Fruit fly (Drosophila melanogaster): ENCODE measurements around the gene Ubx.

The Ubx gene

dm6 chr3R:16664144-16664825 lies 69.9 kb downstream of the Ubx start:
- TF ChIP-seq CG8478 (optimal IDR thresholded peaks at IDR 0.05) (no peak), psq (optimal IDR thresholded peaks at IDR 0.05) (no peak), Dll (optimal IDR thresholded peaks at IDR 0.05) (no peak), pan (optimal IDR thresholded peaks at IDR 0.05) (no peak), EcR (GFP tag; optimal IDR thresholded peaks at IDR 0.05) (no peak), usp (GFP tag; optimal IDR thresholded peaks at IDR 0.05) (no peak)

- TF ChIP-seq pan (optimal IDR thresholded peaks at IDR 0.05) (no peak), Dll (optimal IDR thresholded peaks at IDR 0.05) (no peak), psq (optimal IDR thresholded peaks at IDR 0.05) (no peak)
These were observed 72.5 kb downstream of the Ubx start for dm6 chr3R:16661693-16662092.

DNA sequence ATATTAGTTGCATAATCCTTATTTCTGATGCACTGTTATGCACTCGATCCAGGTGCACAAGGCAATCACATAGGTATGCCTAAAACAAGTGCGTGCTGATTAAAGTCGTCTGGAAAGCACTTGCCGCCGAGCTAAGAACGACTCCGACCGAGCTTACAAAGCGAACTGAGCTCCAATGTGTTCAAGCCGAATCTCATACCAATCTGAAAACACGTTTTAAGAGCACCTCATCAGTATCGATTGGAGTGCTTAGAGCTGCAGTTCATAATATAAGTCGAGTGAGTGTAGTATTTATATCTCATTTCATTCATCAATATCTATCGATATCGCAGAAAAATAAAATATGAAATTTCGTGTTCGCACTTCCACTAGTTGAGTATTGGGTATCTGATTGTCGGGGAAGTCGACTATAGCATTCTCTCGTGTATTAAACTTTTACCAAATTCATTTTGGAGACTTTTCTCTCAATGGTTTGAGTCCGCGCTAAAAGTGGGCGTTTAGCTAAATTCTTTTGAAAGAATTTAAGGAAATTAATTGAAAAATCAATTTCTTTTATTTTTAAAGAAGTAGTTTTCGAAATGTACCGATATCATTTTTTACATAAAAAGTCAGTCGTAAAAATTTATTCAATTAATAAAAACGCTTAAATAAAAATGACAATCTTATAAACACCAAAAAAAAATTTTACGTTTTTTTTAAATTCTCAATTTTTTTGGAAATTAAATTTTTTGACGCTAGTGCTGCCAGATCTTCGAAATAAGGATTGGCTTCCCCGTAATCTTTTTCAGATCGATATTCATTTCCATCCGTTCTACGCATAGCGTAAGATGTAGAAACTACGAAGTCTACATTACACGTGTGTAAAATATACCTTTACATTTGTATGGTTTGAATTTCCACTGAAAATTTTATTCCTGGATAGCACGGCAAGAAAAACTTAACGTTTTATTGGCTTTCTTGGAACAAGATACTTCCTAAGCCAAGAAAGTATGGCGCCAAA lies 78.4 kb downstream of the Ubx start, which contains the start of gene modSP:
Gene modSP, minus strand, starts transcription at position 169 of the 1,000 bp plus-strand sequence.
- TF ChIP-seq CG8478 (optimal IDR thresholded peaks at IDR 0.05), result no peak
- TF ChIP-seq usp (GFP tag; optimal IDR thresholded peaks at IDR 0.05), result no peak

DNA sequence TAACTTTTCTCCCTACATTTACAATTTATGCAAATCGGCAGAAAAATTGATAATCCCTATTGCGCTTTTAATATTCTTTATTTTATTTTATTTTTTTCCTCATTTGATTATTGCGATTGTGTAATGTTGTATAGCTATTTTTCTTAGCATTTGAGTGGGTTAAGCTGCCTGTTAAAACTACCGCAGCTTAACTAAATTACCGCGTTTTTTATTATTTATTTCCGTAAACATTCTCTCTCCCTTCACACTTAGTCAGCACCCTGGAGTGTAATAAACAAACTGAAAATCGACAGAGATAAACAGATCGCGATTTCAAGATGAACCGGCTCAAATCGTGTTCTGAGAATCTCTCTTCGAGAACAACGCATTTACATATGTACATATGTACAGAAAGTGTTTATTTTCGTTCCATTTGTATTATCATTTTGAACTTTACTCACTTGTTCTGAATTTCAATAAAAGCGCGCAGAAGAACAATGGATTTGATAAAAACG lies 79.2 kb downstream of the Ubx start:
- no peak for TF ChIP-seq pan (optimal IDR thresholded peaks at IDR 0.05)
- TF ChIP-seq usp (GFP tag; optimal IDR thresholded peaks at IDR 0.05), result no peak
- TF ChIP-seq psq (optimal IDR thresholded peaks at IDR 0.05), result no peak

dm6 chr3R:16652091-16652490 lies 82.1 kb downstream of the Ubx start, which contains the start of gene CG14907:
CG14907 (minus strand) TSS chr3R:16652319.
- TF ChIP-seq Dll (optimal IDR thresholded peaks at IDR 0.05) (no peak), pan (optimal IDR thresholded peaks at IDR 0.05) (no peak), usp (GFP tag; optimal IDR thresholded peaks at IDR 0.05) (no peak), psq (optimal IDR thresholded peaks at IDR 0.05) (no peak), CG8478 (optimal IDR thresholded peaks at IDR 0.05) (no peak), EcR (GFP tag; optimal IDR thresholded peaks at IDR 0.05) (no peak)

- TF ChIP-seq Dll (optimal IDR thresholded peaks at IDR 0.05) (no peak), psq (optimal IDR thresholded peaks at IDR 0.05) (no peak), usp (GFP tag; optimal IDR thresholded peaks at IDR 0.05) (no peak), pan (optimal IDR thresholded peaks at IDR 0.05) (no peak), CG8478 (optimal IDR thresholded peaks at IDR 0.05) (no peak)
These were observed 83.3 kb downstream of the Ubx start, which contains the start of gene Mettl4 for dm6 chr3R:16650950-16651349. Mettl4 (minus strand) TSS chr3R:16651157.

DNA sequence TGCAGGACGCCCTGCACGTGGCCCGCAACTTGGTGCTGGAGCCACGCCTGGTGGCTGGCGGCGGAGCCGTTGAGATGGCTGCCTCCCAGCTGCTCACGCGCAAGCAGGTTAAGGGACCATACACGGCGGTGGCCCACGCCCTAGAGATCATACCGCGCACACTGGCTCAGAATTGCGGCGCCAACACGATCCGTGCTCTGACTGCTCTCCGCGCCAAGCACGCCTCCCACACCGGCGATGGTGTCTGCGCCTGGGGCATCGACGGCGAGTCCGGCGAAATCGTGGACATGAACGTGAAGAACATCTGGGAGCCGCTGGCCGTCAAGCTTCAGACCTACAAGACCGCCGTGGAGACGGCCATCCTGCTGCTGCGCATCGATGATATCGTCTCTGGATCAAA lies 84.9 kb downstream of the Ubx start:
- TF ChIP-seq CG8478 (optimal IDR thresholded peaks at IDR 0.05) (no peak), psq (optimal IDR thresholded peaks at IDR 0.05) (no peak), Dll (optimal IDR thresholded peaks at IDR 0.05) (no peak), usp (GFP tag; optimal IDR thresholded peaks at IDR 0.05) (no peak), pan (optimal IDR thresholded peaks at IDR 0.05) (no peak), EcR (GFP tag; optimal IDR thresholded peaks at IDR 0.05) (no peak)

- TF ChIP-seq Dll (optimal IDR thresholded peaks at IDR 0.05) (no peak), EcR (GFP tag; optimal IDR thresholded peaks at IDR 0.05) (no peak), usp (GFP tag; optimal IDR thresholded peaks at IDR 0.05) (no peak), pan (optimal IDR thresholded peaks at IDR 0.05) (no peak), psq (optimal IDR thresholded peaks at IDR 0.05) (no peak), CG8478 (optimal IDR thresholded peaks at IDR 0.05) (no peak)
These were observed 86.6 kb downstream of the Ubx start for dm6 chr3R:16647716-16648016.

- TF ChIP-seq EcR (GFP tag; optimal IDR thresholded peaks at IDR 0.05) (no peak), CG8478 (optimal IDR thresholded peaks at IDR 0.05) (no peak), psq (optimal IDR thresholded peaks at IDR 0.05) (no peak), usp (GFP tag; optimal IDR thresholded peaks at IDR 0.05) (no peak), pan (optimal IDR thresholded peaks at IDR 0.05) (no peak), Dll (optimal IDR thresholded peaks at IDR 0.05) (no peak)
These were observed 87.1 kb downstream of the Ubx start, which contains the start of the genes CG10324 and CCT3 for dm6 chr3R:16646952-16647715. CG10324 (minus strand) TSS chr3R:16647004. CCT3 (plus strand) TSS chr3R:16647605.

- TF ChIP-seq Dll (optimal IDR thresholded peaks at IDR 0.05) (no peak), psq (optimal IDR thresholded peaks at IDR 0.05) (no peak), pan (optimal IDR thresholded peaks at IDR 0.05) (no peak), EcR (GFP tag; optimal IDR thresholded peaks at IDR 0.05) (no peak), CG8478 (optimal IDR thresholded peaks at IDR 0.05) (no peak), usp (GFP tag; optimal IDR thresholded peaks at IDR 0.05) (no peak)
These were observed 90.6 kb downstream of the Ubx start, which contains the start of gene Arl6IP1 for dm6 chr3R:16643591-16643990. Arl6IP1 (plus strand) TSS chr3R:16643605.

dm6 chr3R:16640005-16640408 lies 94.2 kb downstream of the Ubx start, which contains the start of gene nonA-l:
nonA-l (plus strand) TSS chr3R:16640205.
- TF ChIP-seq usp (GFP tag; optimal IDR thresholded peaks at IDR 0.05) (no peak), EcR (GFP tag; optimal IDR thresholded peaks at IDR 0.05) (no peak), psq (optimal IDR thresholded peaks at IDR 0.05) (no peak), CG8478 (optimal IDR thresholded peaks at IDR 0.05) (no peak)
